Worm (Caenorhabditis elegans) whole organism, L4 larva: ENCODE results near the gene cutl-28.

Source experiments
- F10B5.3 ChIP-seq: sonication (generic microtip); optimal IDR thresholded peaks from 2 replicates; lab custom pipeline; 2016; ENCODE audit warnings: mild to moderate bottlenecking, missing genetic modification characterization, missing compliant biosample characterization
- T26A8.4 ChIP-seq: fragments of 200-800 bp; sonication (Bioruptor generic); IDR thresholded peaks from 2 replicates; pipeline ENCODE4 v1.3.6; 2022; ENCODE audit warnings: missing genetic modification characterization, missing compliant biosample characterization
- Y105C5A.15 ChIP-seq: fragments of 200-800 bp; sonication (Bioruptor generic); IDR thresholded peaks from 2 replicates; pipeline ENCODE4 v1.3.6; 2022; ENCODE audit warnings: missing genetic modification characterization, missing compliant biosample characterization
- Y48G9A.11 ChIP-seq: fragments of 200-800 bp; sonication (Bioruptor generic); IDR thresholded peaks from 2 replicates; pipeline ENCODE4 v1.3.6; 2022; ENCODE audit warnings: missing genetic modification reagents, missing genetic modification characterization, missing compliant biosample characterization
- ZK546.5 ChIP-seq, 2 experiments: sonication (generic microtip); optimal IDR thresholded peaks; 2 replicates each; lab custom pipeline; 2017; ENCODE audit warnings: missing biosample characterization in 2 of 2, missing genetic modification characterization in 2 of 2
- aha-1 ChIP-seq: fragments of 150-350 bp; peaks from one replicate; lab custom pipeline; 2014; ENCODE audit warnings: missing biosample characterization, missing genetic modification characterization
- ama-1 ChIP-seq: fragments of 150-350 bp; optimal IDR thresholded peaks from 2 replicates; lab custom pipeline; 2014; ENCODE audit warnings: inconsistent platforms, mixed read lengths
- arid-1 ChIP-seq: fragments of 200-800 bp; sonication (Bioruptor generic); conservative IDR thresholded peaks from 2 replicates; pipeline ENCODE4 v1.3.6; 2022; ENCODE audit warnings: missing genetic modification reagents, missing genetic modification characterization, missing compliant biosample characterization
- ceh-62 ChIP-seq: sonication (generic microtip); optimal IDR thresholded peaks from 2 replicates; lab custom pipeline; 2017; ENCODE audit warnings: missing biosample characterization, missing genetic modification characterization
- ceh-82 ChIP-seq: sonication (generic microtip); optimal IDR thresholded peaks from 2 replicates; lab custom pipeline; 2017; ENCODE audit warnings: missing biosample characterization, missing genetic modification characterization
- ces-1 ChIP-seq: fragments of 150-350 bp; sonication (generic microtip); optimal IDR thresholded peaks from 4 replicates; lab custom pipeline; 2014; ENCODE audit warnings: missing biosample characterization, missing genetic modification reagents, missing genetic modification characterization
- cey-2 ChIP-seq: sonication (generic microtip); optimal IDR thresholded peaks from 3 replicates; lab custom pipeline; 2017; ENCODE audit warnings: missing genetic modification characterization, mild to moderate bottlenecking, missing compliant biosample characterization, antibody characterized with exemption, borderline replicate concordance; ENCODE audit not compliant: insufficient read depth
- daf-16 ChIP-seq, 3 experiments: sonication (generic microtip); optimal IDR thresholded peaks; 2 replicates each; lab custom pipeline; 2016 to 2017; ENCODE audit warnings: missing genetic modification characterization in 3 of 3, missing genetic modification reagents in 3 of 3, mild to moderate bottlenecking in 2 of 3, missing compliant biosample characterization in 2 of 3, missing biosample characterization in 1 of 3, moderate library complexity in 1 of 3
- daf-8 ChIP-seq: fragments of 200-800 bp; sonication (Bioruptor generic); IDR thresholded peaks from 2 replicates; pipeline ENCODE4 v1.3.6; 2022; ENCODE audit warnings: missing genetic modification characterization, missing compliant biosample characterization
- dpl-1 ChIP-seq: fragments of 150-350 bp; optimal IDR thresholded peaks from 2 replicates; lab custom pipeline; 2014; ENCODE audit warnings: missing biosample characterization, missing genetic modification reagents, missing genetic modification characterization
- egl-27 ChIP-seq: sonication (generic microtip); optimal IDR thresholded peaks from 3 replicates; lab custom pipeline; 2017; ENCODE audit warnings: missing biosample characterization, missing genetic modification reagents, missing genetic modification characterization
- fkh-10 ChIP-seq: fragments of 150-350 bp; optimal IDR thresholded peaks from 2 replicates; lab custom pipeline; 2014; ENCODE audit warnings: missing biosample characterization, missing genetic modification reagents, missing genetic modification characterization
- fos-1 ChIP-seq: fragments of 150-350 bp; optimal IDR thresholded peaks from 2 replicates; lab custom pipeline; 2014; ENCODE audit warnings: missing biosample characterization, missing genetic modification characterization
- gei-8 ChIP-seq: fragments of 200-800 bp; sonication (Bioruptor generic); optimal IDR thresholded peaks from 2 replicates; lab custom pipeline; 2018; ENCODE audit warnings: mild to moderate bottlenecking, missing genetic modification characterization, missing compliant biosample characterization
- hlh-11 ChIP-seq: fragments of 200-800 bp; sonication (Bioruptor generic); optimal IDR thresholded peaks from 2 replicates; lab custom pipeline; 2018; ENCODE audit warnings: mild to moderate bottlenecking, missing genetic modification characterization, missing compliant biosample characterization
- hmg-1.1 ChIP-seq: fragments of 200-800 bp; sonication (Bioruptor generic); IDR thresholded peaks from 2 replicates; pipeline ENCODE4 v1.3.6; 2022; ENCODE audit warnings: missing genetic modification reagents, missing genetic modification characterization, missing compliant biosample characterization
- lim-7 ChIP-seq: fragments of 200-800 bp; sonication (Bioruptor generic); IDR thresholded peaks from 2 replicates; pipeline ENCODE4 v1.3.6; 2022; ENCODE audit warnings: missing genetic modification characterization, missing compliant biosample characterization
- lsy-2 ChIP-seq, 2 experiments: fragments of 150-350 bp in 1 of 2; sonication (generic microtip) in 1 of 2; optimal IDR thresholded peaks; 2 replicates each; lab custom pipeline; 2014 to 2017; ENCODE audit warnings: missing biosample characterization in 2 of 2, missing genetic modification characterization in 2 of 2
- madf-5 ChIP-seq, 2 experiments: fragments of 200-800 bp; sonication (Bioruptor generic); IDR thresholded peaks; 2 replicates each; pipeline ENCODE4 v1.3.6; 2022; ENCODE audit warnings: missing compliant biosample characterization in 2 of 2, missing genetic modification characterization in 2 of 2
- mdt-29 ChIP-seq: fragments of 200-800 bp; sonication (Bioruptor generic); IDR thresholded peaks from 2 replicates; pipeline ENCODE4 v1.3.6; 2022; ENCODE audit warnings: missing genetic modification reagents, missing genetic modification characterization, missing compliant biosample characterization
- mes-2 ChIP-seq: sonication (generic microtip); optimal IDR thresholded peaks from 2 replicates; lab custom pipeline; 2016; ENCODE audit warnings: missing genotype, mild to moderate bottlenecking, missing genetic modification characterization, missing compliant biosample characterization; ENCODE audit not compliant: poor library complexity, severe bottlenecking
- nhr-10 ChIP-seq: fragments of 150-350 bp; optimal IDR thresholded peaks from 2 replicates; lab custom pipeline; 2014; ENCODE audit warnings: missing biosample characterization, missing genetic modification characterization
- nhr-237 ChIP-seq: sonication (generic microtip); optimal IDR thresholded peaks from 2 replicates; lab custom pipeline; 2017; ENCODE audit warnings: missing biosample characterization, missing genetic modification characterization
- nhr-42 ChIP-seq: fragments of 200-800 bp; sonication (Bioruptor generic); IDR thresholded peaks from 2 replicates; pipeline ENCODE4 v1.3.6; 2022; ENCODE audit warnings: missing genetic modification characterization, missing compliant biosample characterization
- nhr-48 ChIP-seq: sonication (generic microtip); optimal IDR thresholded peaks from 2 replicates; lab custom pipeline; 2016; ENCODE audit warnings: mild to moderate bottlenecking, missing genetic modification characterization, missing compliant biosample characterization
- nhr-77 ChIP-seq: fragments of 150-350 bp; optimal IDR thresholded peaks from 2 replicates; lab custom pipeline; 2014; ENCODE audit warnings: missing biosample characterization, missing genetic modification characterization
- pha-4 ChIP-seq, 2 experiments: fragments of 150-350 bp in 1 of 2; fragments of 200-800 bp in 1 of 2; sonication (Bioruptor generic) in 1 of 2; IDR thresholded peaks in 1 of 2; optimal IDR thresholded peaks in 1 of 2; 2 replicates each; pipeline versions ENCODE4 v1.3.6 to Lab custom; 2014 to 2022; ENCODE audit warnings: missing genetic modification characterization in 2 of 2, missing genetic modification reagents in 2 of 2, missing biosample characterization in 1 of 2, missing compliant biosample characterization in 1 of 2
- saeg-2 ChIP-seq: fragments of 200-800 bp; sonication (Bioruptor generic); IDR thresholded peaks from 2 replicates; pipeline ENCODE4 v1.3.6; 2022; ENCODE audit warnings: missing genetic modification reagents, missing genetic modification characterization, missing compliant biosample characterization
- spr-1 ChIP-seq: sonication (generic microtip); optimal IDR thresholded peaks from 2 replicates; lab custom pipeline; 2016; ENCODE audit warnings: mild to moderate bottlenecking, missing genetic modification characterization, missing compliant biosample characterization
- spr-3 ChIP-seq: fragments of 200-800 bp; sonication (Bioruptor generic); optimal IDR thresholded peaks from 2 replicates; lab custom pipeline; 2018; ENCODE audit warnings: mild to moderate bottlenecking, missing genetic modification characterization, missing compliant biosample characterization
- unc-39 ChIP-seq: sonication (generic microtip); optimal IDR thresholded peaks from 2 replicates; lab custom pipeline; 2017; ENCODE audit warnings: missing biosample characterization, missing genetic modification characterization
- unc-62 ChIP-seq, 3 experiments: fragments of 150-350 bp in 1 of 3; sonication (generic microtip); optimal IDR thresholded peaks in 2 of 3; peaks in 1 of 3; 1 replicate in 1 of 3; 2 replicates in 2 of 3; lab custom pipeline; 2014 to 2017; ENCODE audit warnings: missing biosample characterization in 3 of 3, missing genetic modification characterization in 3 of 3, missing genetic modification reagents in 3 of 3, missing genotype in 1 of 3
- vab-7 ChIP-seq: fragments of 200-800 bp; sonication (Bioruptor generic); IDR thresholded peaks from 2 replicates; pipeline ENCODE4 v1.3.6; 2022; ENCODE audit warnings: missing genetic modification reagents, missing genetic modification characterization, missing compliant biosample characterization
- zag-1 ChIP-seq: fragments of 150-350 bp; optimal IDR thresholded peaks from 2 replicates; lab custom pipeline; 2014; ENCODE audit warnings: missing biosample characterization, missing genetic modification characterization
- zfp-2 ChIP-seq: sonication (generic microtip); optimal IDR thresholded peaks from 2 replicates; lab custom pipeline; 2016; ENCODE audit warnings: mild to moderate bottlenecking, missing genetic modification characterization, missing compliant biosample characterization
- zip-2 ChIP-seq: fragments of 150-350 bp; optimal IDR thresholded peaks from 2 replicates; lab custom pipeline; 2014; ENCODE audit warnings: missing biosample characterization, missing genetic modification characterization
- ztf-11 ChIP-seq: fragments of 150-350 bp; optimal IDR thresholded peaks from 2 replicates; lab custom pipeline; 2014; ENCODE audit warnings: missing biosample characterization, missing genetic modification characterization

The cutl-28 gene

DNA sequence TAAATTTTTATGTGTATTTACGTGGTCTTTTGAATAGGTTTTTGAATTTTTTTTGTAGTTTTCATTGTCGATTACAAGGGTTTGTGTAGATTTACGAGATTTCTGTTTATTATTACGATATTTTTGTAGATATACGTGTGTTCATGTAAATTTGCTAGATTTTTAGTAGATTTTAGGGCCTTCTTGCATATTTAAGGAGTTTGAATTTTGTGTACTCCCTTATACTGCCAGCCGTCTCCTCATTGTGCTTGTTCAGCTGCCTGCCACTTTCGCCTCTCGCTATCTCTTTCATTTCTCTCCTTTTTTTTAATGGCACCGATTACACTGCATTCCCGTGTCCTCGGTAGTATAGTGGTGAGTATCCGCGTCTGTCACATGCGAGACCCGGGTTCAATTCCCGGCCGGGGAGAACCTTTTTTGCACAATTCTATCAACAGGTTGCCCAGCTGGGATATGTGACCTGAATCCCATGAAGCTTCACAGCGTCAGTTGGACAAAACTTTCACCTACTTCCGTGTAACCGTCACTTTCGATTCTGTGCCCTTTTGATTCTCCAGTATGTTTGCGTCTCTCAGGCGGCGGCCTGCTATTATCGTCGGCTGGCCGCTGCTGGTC, 1.5 kb upstream of the cutl-28 start (continued):
- TF ChIP-seq Y105C5A.15 (peak; percentile 75), hlh-11 (tag; lab: Kevin White, UChicago) (peak; percentile 84), zfp-2 (tag; lab: Kevin White, UChicago) (peak; percentile 19), ama-1 (lab: Kevin White, UChicago) (no peak), F10B5.3 (tag; lab: Kevin White, UChicago) (peak; percentile 33), vab-7 (peak; percentile 81), gei-8 (GFP tag; lab: Kevin White, UChicago) (peak; percentile 80), ces-1 (GFP tag; lab: Kevin White, UChicago) (no peak), mes-2 (tag; lab: Kevin White, UChicago) (peak; percentile 78), fkh-10 (GFP tag; lab: Kevin White, UChicago) (no peak), dpl-1 (GFP tag; lab: Kevin White, UChicago) (peak; percentile 18), aha-1 (tag; lab: Kevin White, UChicago) (peak; percentile 94), fos-1 (no peak), spr-1 (tag; lab: Kevin White, UChicago) (no peak), nhr-48 (tag; lab: Kevin White, UChicago) (peak; percentile 33), spr-3 (peak; percentile 65), egl-27 (peak; percentile 31), mdt-29 (GFP tag; lab: Robert Waterston, UW) (peak; percentile 52; the same call in 1 of the 2 replicates), lsy-2 (tag; optimal IDR thresholded peaks at IDR 0.05; lab: Kevin White, UChicago) (no peak), daf-8 (no peak), lim-7 (peak; percentile 95), ztf-11 (tag; lab: Kevin White, UChicago) (no peak), unc-39 (tag; lab: Kevin White, UChicago) (no peak)

DNA sequence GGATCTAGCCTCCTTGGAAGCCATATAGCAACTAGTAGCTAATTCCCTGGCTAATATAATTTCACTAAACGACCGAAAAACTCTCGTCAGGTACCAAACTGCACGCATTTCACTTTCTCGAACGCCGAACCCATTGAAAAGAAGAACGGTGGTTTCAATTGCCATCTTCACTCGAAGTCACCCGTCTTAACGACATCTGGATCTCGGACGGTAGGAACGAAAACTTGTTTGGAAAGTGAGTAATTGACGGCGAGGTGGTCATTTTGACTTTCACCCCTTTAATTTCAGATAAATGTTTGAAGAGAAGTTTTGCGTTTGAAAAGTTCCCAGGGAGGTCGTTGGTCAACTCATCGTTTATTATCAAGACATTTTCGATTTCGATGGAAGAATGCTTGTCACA, 451 bp downstream of the cutl-28 start:
- TF ChIP-seq ZK546.5 (tag; optimal IDR thresholded peaks at IDR 0.05; lab: Kevin White, UChicago) (no peak), ces-1 (GFP tag; lab: Kevin White, UChicago) (no peak), zfp-2 (tag; lab: Kevin White, UChicago) (no peak), fkh-10 (GFP tag; lab: Kevin White, UChicago) (no peak), mes-2 (tag; lab: Kevin White, UChicago) (no peak), unc-62 (GFP tag; optimal IDR thresholded peaks at IDR 0.05 in 1 of 2; lab: Kevin White, UChicago) (peak in 1 of 2 experiments; percentile 90), unc-62 (tag; optimal IDR thresholded peaks at IDR 0.05; lab: Kevin White, UChicago) (no peak), daf-8 (no peak), nhr-237 (tag; lab: Kevin White, UChicago) (no peak), aha-1 (tag; lab: Kevin White, UChicago) (peak; percentile 65), daf-16 (GFP tag; optimal IDR thresholded peaks at IDR 0.05; lab: Kevin White, UChicago) (no peak), daf-16 (tag; optimal IDR thresholded peaks at IDR 0.05; lab: Kevin White, UChicago) (no peak), cey-2 (tag; lab: Kevin White, UChicago) (no peak), pha-4 (GFP tag; IDR thresholded peaks at IDR 0.05; lab: Robert Waterston, UW) (no peak), pha-4 (tag; optimal IDR thresholded peaks at IDR 0.05; lab: Kevin White, UChicago) (no peak), hmg-1.1 (GFP tag; lab: Robert Waterston, UW) (no peak), nhr-10 (tag; lab: Kevin White, UChicago) (no peak)

ce11 chrIV:698304-698703, 14.0 kb downstream of the cutl-28 start, which contains the start of gene Y55F3C.17:
Gene Y55F3C.17 (minus strand): TSS chrIV:698404.
- TF ChIP-seq aha-1 (tag; lab: Kevin White, UChicago) = peak; percentile 5
- TF ChIP-seq nhr-10 (tag; lab: Kevin White, UChicago) = no peak

- TF ChIP-seq hmg-1.1 (GFP tag; lab: Robert Waterston, UW) (no peak), madf-5 (GFP tag; IDR thresholded peaks at IDR 0.05; lab: Robert Waterston, UW) (no peak), Y48G9A.11 (GFP tag; lab: Robert Waterston, UW) (no peak), nhr-42 (GFP tag; lab: Robert Waterston, UW) (no peak), nhr-77 (tag; lab: Kevin White, UChicago) (no peak), ceh-62 (no peak), nhr-237 (tag; lab: Kevin White, UChicago) (no peak), cey-2 (tag; lab: Kevin White, UChicago) (no peak), lim-7 (no peak), zag-1 (tag; lab: Kevin White, UChicago) (no peak), ceh-82 (tag; lab: Kevin White, UChicago) (no peak), saeg-2 (GFP tag; lab: Robert Waterston, UW) (no peak), mdt-29 (GFP tag; lab: Robert Waterston, UW) (no peak), zip-2 (tag; lab: Kevin White, UChicago) (no peak), arid-1 (GFP tag; lab: Robert Waterston, UW) (no peak), nhr-10 (tag; lab: Kevin White, UChicago) (no peak), T26A8.4 (no peak)
Observed at ce11 chrIV:707635-708034, 23.3 kb downstream of the cutl-28 start, which contains the start of gene cutl-26. Gene cutl-26 (minus strand): TSS chrIV:707735.
